Worm (Caenorhabditis elegans): ENCODE measurements around the gene T12D8.10.

T12D8.10 gene

DNA sequence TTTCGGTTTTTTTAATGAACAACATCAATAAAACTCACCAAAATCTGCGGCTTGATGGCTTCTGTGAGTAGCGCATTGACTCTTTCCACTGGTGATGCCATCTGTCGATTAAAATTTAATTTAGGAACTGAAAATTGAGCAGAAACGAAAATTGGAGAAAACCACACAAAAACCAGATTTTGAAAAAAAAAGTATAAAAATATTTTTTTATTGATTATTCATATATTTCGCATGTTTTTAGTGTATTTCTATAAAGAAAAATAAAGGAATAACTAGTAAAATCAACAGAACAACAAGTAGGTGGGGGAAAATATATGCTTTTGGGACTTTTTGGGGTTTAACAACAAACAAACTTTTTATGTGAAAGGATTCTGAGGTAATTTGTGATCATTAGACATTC lies at the start of gene T12D8.10:
Gene T12D8.10, minus strand, starts transcription at position 101 of the 400 bp plus-strand sequence.
- no peak for TF ChIP-seq ceh-24 (tag; optimal IDR thresholded peaks at IDR 0.05)
- TF ChIP-seq ceh-19 (GFP tag; optimal IDR thresholded peaks at IDR 0.05): no peak
- TF ChIP-seq ets-4 (tag; optimal IDR thresholded peaks at IDR 0.05): no peak
- no peak for TF ChIP-seq madf-2 (tag; optimal IDR thresholded peaks at IDR 0.05)

DNA sequence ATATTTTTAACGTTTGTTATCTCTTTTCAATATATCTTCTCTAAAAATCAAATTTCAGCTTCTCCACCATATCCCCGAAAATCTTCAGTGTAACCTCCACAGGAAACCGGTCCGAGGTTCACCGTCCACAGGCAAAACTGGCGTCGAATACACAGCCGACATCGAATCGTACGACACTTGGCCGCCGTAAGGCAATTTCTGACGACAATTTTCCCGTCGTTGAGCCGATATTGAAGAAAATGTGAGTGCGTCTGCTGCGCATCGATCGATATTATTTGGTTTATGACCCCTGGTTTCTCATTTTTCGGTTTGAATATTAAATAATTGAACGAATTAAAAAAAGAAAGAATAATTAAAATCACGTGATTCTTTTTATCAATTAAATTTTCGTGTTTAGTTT lies 45.1 kb upstream of the T12D8.10 start, which contains the start of gene cul-2:
Gene cul-2, plus strand, starts transcription at position 59 of the 400 bp plus-strand sequence.
- TF ChIP-seq Y22D7AL.16 (tag; optimal IDR thresholded peaks at IDR 0.05): no peak
- TF ChIP-seq pha-4 (tag; optimal IDR thresholded peaks at IDR 0.05): no peak
- TF ChIP-seq nfya-1 (tag; optimal IDR thresholded peaks at IDR 0.05): peak; percentile 36
- peak; percentile 43 for TF ChIP-seq ceh-48 (tag; optimal IDR thresholded peaks at IDR 0.05)
- TF ChIP-seq hlh-30 (tag; optimal IDR thresholded peaks at IDR 0.05; ENCODE audit: insufficient read depth): peak; percentile 8
- TF ChIP-seq mec-3 (tag; optimal IDR thresholded peaks at IDR 0.05; ENCODE audit: borderline replicate concordance): no peak
- TF ChIP-seq ceh-22 (tag; optimal IDR thresholded peaks at IDR 0.05): no peak
- TF ChIP-seq unc-55 (GFP tag; optimal IDR thresholded peaks at IDR 0.05): no peak
- no peak for TF ChIP-seq ahr-1 (tag; optimal IDR thresholded peaks at IDR 0.05)
- no peak for TF ChIP-seq tbx-7 (tag; optimal IDR thresholded peaks at IDR 0.05)

DNA sequence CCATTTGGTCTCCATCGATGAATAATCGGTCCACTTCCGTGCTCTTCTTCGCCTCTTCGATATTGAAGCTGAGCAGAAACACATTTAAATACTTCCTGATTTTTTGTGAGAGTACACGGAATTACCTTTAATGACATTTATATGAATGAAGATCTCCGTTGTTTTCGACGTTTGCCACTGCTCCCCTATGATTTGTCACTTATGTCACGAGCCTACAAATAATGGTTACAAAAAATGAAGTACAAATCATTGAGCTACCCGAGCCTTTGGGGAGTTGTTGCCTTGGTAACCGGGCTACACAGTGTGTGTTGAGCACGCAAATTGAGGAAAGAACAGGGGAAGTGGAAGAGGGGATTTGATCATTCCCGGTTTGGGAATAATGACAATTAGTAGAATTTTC lies 44.2 kb upstream of the T12D8.10 start, which contains the start of gene dyf-2:
Gene dyf-2, minus strand, starts transcription at position 137 of the 400 bp plus-strand sequence.
- no peak for TF ChIP-seq lin-11 (tag; optimal IDR thresholded peaks at IDR 0.05)
- TF ChIP-seq syd-9 (tag; optimal IDR thresholded peaks at IDR 0.05): no peak
- no peak for TF ChIP-seq nfya-1 (tag; optimal IDR thresholded peaks at IDR 0.05)
- TF ChIP-seq hlh-13 (GFP tag; optimal IDR thresholded peaks at IDR 0.05): no peak
- no peak for TF ChIP-seq pag-3 (tag; optimal IDR thresholded peaks at IDR 0.05; ENCODE audit: borderline replicate concordance)
- TF ChIP-seq unc-42 (tag; optimal IDR thresholded peaks at IDR 0.05): no peak
- TF ChIP-seq tbx-2 (tag; optimal IDR thresholded peaks at IDR 0.05): no peak
- no peak for TF ChIP-seq ceh-19 (GFP tag; optimal IDR thresholded peaks at IDR 0.05)

DNA sequence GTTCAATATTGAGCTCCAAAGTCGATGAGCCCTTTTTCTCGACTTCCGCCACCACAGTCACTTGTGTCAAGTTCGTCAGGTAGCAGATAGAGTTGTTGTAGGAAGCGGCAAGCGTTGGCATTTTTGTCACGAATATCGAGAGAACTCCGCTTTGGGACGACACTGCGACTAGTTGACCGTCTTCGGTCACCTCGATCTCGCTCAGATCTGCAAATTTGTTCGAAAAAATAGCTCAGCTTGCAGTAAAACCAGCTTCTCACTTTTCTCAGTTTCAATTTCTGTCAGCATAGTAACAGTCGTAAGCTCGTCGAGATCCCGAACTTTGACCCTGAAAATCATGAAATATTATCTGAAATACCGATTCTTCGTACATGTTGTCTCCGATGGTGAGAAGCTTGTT lies 42.1 kb upstream of the T12D8.10 start:
- TF ChIP-seq lin-11 (tag; optimal IDR thresholded peaks at IDR 0.05): no peak
- TF ChIP-seq sox-2 (GFP tag; IDR thresholded peaks at IDR 0.05): no peak
- no peak for TF ChIP-seq ceh-19 (GFP tag; optimal IDR thresholded peaks at IDR 0.05)
- TF ChIP-seq dmd-4 (tag; optimal IDR thresholded peaks at IDR 0.05; ENCODE audit: borderline replicate concordance): no peak
- TF ChIP-seq tbx-7 (tag; optimal IDR thresholded peaks at IDR 0.05): no peak
- no peak for TF ChIP-seq ceh-9 (tag; optimal IDR thresholded peaks at IDR 0.05)
- no peak for TF ChIP-seq ceh-18 (tag; optimal IDR thresholded peaks at IDR 0.05)
- no peak for TF ChIP-seq tbx-2 (tag; optimal IDR thresholded peaks at IDR 0.05)
- TF ChIP-seq ceh-2 (tag; optimal IDR thresholded peaks at IDR 0.05): no peak
- TF ChIP-seq nfya-1 (tag; optimal IDR thresholded peaks at IDR 0.05): no peak
- no peak for TF ChIP-seq hlh-6 (tag; optimal IDR thresholded peaks at IDR 0.05)
- no peak for TF ChIP-seq sox-4 (tag; optimal IDR thresholded peaks at IDR 0.05)
- no peak for TF ChIP-seq F13H6.1 (tag; optimal IDR thresholded peaks at IDR 0.05)
- TF ChIP-seq elt-2 (tag; optimal IDR thresholded peaks at IDR 0.05): no peak
- no peak for TF ChIP-seq nhr-11 (tag; optimal IDR thresholded peaks at IDR 0.05)
- TF ChIP-seq pqm-1 (tag; optimal IDR thresholded peaks at IDR 0.05): no peak
- TF ChIP-seq K02D7.2 (tag; optimal IDR thresholded peaks at IDR 0.05): no peak
- TF ChIP-seq syd-9 (tag; optimal IDR thresholded peaks at IDR 0.05): no peak
- no peak for TF ChIP-seq pros-1 (tag; optimal IDR thresholded peaks at IDR 0.05)

DNA sequence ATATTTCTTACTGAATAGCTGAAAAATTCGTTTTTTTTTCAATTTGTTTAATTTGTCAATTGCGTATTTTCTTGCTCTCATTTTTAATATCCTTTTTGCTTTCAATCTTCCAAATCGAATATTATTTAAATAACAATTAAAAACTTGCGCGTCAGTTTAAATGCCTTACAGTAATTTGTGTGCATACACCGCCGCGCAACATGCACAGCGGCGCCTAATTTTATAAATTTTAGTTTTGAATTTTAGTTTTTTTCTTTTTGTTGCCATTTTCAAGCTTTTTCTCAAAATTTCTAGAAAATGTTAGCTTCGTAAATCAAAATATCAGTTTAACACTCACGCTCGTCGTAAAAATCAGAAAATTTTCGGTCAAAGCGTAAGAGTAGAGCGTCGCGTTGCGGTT lies 41.1 kb upstream of the T12D8.10 start:
- TF ChIP-seq ets-4 (tag; optimal IDR thresholded peaks at IDR 0.05) (no peak), ceh-48 (tag; optimal IDR thresholded peaks at IDR 0.05) (no peak), hlh-6 (tag; optimal IDR thresholded peaks at IDR 0.05) (no peak), fax-1 (tag; optimal IDR thresholded peaks at IDR 0.05) (no peak), pqm-1 (tag; optimal IDR thresholded peaks at IDR 0.05) (no peak), fkh-10 (GFP tag; optimal IDR thresholded peaks at IDR 0.05) (no peak), unc-55 (GFP tag; optimal IDR thresholded peaks at IDR 0.05) (no peak), nhr-232 (tag; optimal IDR thresholded peaks at IDR 0.05) (no peak), fkh-6 (tag; optimal IDR thresholded peaks at IDR 0.05) (no peak)

All from whole organism, late embryonic.